Fruit fly (Drosophila melanogaster): Measurements from ENCODE around the gene aqrs.
"Not testable (repeated sequence)": the region's sequence is repeated elsewhere in the genome, so short reads cannot be mapped to it uniquely, and the experiment has no call there.

dm6 chr3R:28758134-28758533 lies at the start of gene aqrs:
- TF ChIP-seq CG11085 (GFP tag; IDR thresholded peaks at IDR 0.05); CG6254 (GFP tag; optimal IDR thresholded peaks at IDR 0.05); hth (optimal IDR thresholded peaks at IDR 0.05); Tbp (GFP tag; optimal IDR thresholded peaks at IDR 0.05); ac (GFP tag; optimal IDR thresholded peaks at IDR 0.05); Lpt (GFP tag; optimal IDR thresholded peaks at IDR 0.05); amos (GFP tag; IDR thresholded peaks at IDR 0.05; ENCODE audit: partially characterized antibody); chm (GFP tag; IDR thresholded peaks at IDR 0.05); CG2712 (tag; optimal IDR thresholded peaks at IDR 0.05); eyg (GFP tag; optimal IDR thresholded peaks at IDR 0.05); gem (tag; optimal IDR thresholded peaks at IDR 0.05); CG12299 (tag; optimal IDR thresholded peaks at IDR 0.05); pita (GFP tag; optimal IDR thresholded peaks at IDR 0.05); CG13624 (GFP tag; optimal IDR thresholded peaks at IDR 0.05): not testable (repeated sequence)

Data from whole organism, embryonic.